Worm (Caenorhabditis elegans): ENCODE results near the gene sas-5.

DNA sequence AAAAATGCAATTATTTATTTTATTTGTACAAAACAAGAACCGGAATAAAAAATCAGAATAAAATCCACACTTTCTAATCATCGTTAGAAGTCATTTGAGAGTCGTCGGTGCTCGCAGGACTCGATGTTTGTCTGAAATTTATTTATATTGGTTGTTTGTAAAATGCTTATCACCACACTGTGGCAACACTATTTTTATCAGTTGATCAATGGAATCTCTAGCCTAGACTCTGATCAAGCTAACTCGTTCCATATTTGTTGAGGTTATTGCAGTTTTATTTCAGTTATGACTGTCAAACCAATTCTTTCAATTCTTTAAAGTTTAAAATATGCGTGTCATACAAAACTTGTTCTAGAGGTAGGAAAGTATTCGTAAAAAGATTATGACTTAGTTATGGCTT is 6.1 kb upstream of the sas-5 start, which contains the start of gene dhs-20:
- TF ChIP-seq unc-39 (tag; optimal IDR thresholded peaks at IDR 0.05) (no peak), unc-62 (GFP tag; optimal IDR thresholded peaks at IDR 0.05) (no peak), lsy-2 (tag; optimal IDR thresholded peaks at IDR 0.05) (no peak), bed-3 (GFP tag; optimal IDR thresholded peaks at IDR 0.05) (no peak), nhr-28 (tag; optimal IDR thresholded peaks at IDR 0.05) (no peak), sem-2 (GFP tag; optimal IDR thresholded peaks at IDR 0.05) (no peak), ces-1 (GFP tag; optimal IDR thresholded peaks at IDR 0.05) (no peak), cnd-1 (tag; optimal IDR thresholded peaks at IDR 0.05) (no peak), mep-1 (tag; optimal IDR thresholded peaks at IDR 0.05) (no peak), mab-5 (tag; optimal IDR thresholded peaks at IDR 0.05) (no peak), ztf-11 (tag; optimal IDR thresholded peaks at IDR 0.05) (no peak), elt-3 (tag; optimal IDR thresholded peaks at IDR 0.05) (no peak)

Data from whole organism, mixed stage, embryonic.